Fruit fly (Drosophila melanogaster): ENCODE data around the gene dpr16.

dpr16 gene

dm6 chr3R:5112814-5113486 lies 37.8 kb upstream of the dpr16 start (continued):
- TF ChIP-seq Optix (GFP tag; IDR thresholded peaks at IDR 0.05): peak; percentile 98
- TF ChIP-seq CG14860 (GFP tag; IDR thresholded peaks at IDR 0.05; ENCODE audit: partially characterized antibody): no peak
- TF ChIP-seq CG7786 (GFP tag; optimal IDR thresholded peaks at IDR 0.05): peak; percentile 96
- TF ChIP-seq Ets97D (GFP tag; optimal IDR thresholded peaks at IDR 0.05): peak; percentile 85
- TF ChIP-seq btn (GFP tag; optimal IDR thresholded peaks at IDR 0.05): peak; percentile 98
- TF ChIP-seq odd (GFP tag; optimal IDR thresholded peaks at IDR 0.05): peak; percentile 91
- TF ChIP-seq sim (GFP tag; IDR thresholded peaks at IDR 0.05): peak; percentile 98
- no peak for TF ChIP-seq bbx (GFP tag; IDR thresholded peaks at IDR 0.05; ENCODE audit: partially characterized antibody)
- no peak for TF ChIP-seq gro (GFP tag; optimal IDR thresholded peaks at IDR 0.05)
- peak; percentile 80 for TF ChIP-seq MESR4 (GFP tag; optimal IDR thresholded peaks at IDR 0.05)
- no peak for TF ChIP-seq CG1832 (GFP tag; optimal IDR thresholded peaks at IDR 0.05)
- peak; percentile 98 for TF ChIP-seq Blimp-1 (GFP tag; optimal IDR thresholded peaks at IDR 0.05)
- TF ChIP-seq CG12769 (tag; optimal IDR thresholded peaks at IDR 0.05): peak; percentile 93
- TF ChIP-seq CG3407 (GFP tag; optimal IDR thresholded peaks at IDR 0.05): peak; percentile 98
- peak; percentile 95 for TF ChIP-seq ap (GFP tag; IDR thresholded peaks at IDR 0.05)
- TF ChIP-seq Bteb2 (GFP tag; optimal IDR thresholded peaks at IDR 0.05): peak; percentile 87
- TF ChIP-seq Dek (tag; optimal IDR thresholded peaks at IDR 0.05): peak; percentile 77
- peak; percentile 98 for TF ChIP-seq phol (tag; optimal IDR thresholded peaks at IDR 0.05)
- no peak for TF ChIP-seq Sin3A (optimal IDR thresholded peaks at IDR 0.05)
- TF ChIP-seq CG7357 (GFP tag; IDR thresholded peaks at IDR 0.05): peak; percentile 86
- peak; percentile 96 for TF ChIP-seq Dad (GFP tag; optimal IDR thresholded peaks at IDR 0.05)
- TF ChIP-seq CG17359 (tag; optimal IDR thresholded peaks at IDR 0.05): peak; percentile 98
- TF ChIP-seq nerfin-1 (tag; optimal IDR thresholded peaks at IDR 0.05): peak; percentile 95
- TF ChIP-seq Dfd (GFP tag; optimal IDR thresholded peaks at IDR 0.05): no peak
- peak; percentile 91 for TF ChIP-seq maf-S (GFP tag; optimal IDR thresholded peaks at IDR 0.05)
- peak; percentile 95 for TF ChIP-seq CG30403 (GFP tag; optimal IDR thresholded peaks at IDR 0.05)
- peak; percentile 98 for TF ChIP-seq CG6254 (GFP tag; optimal IDR thresholded peaks at IDR 0.05)
- TF ChIP-seq Abd-B (GFP tag; optimal IDR thresholded peaks at IDR 0.05): peak; percentile 96
- peak; percentile 99 for TF ChIP-seq fd96Cb (tag; optimal IDR thresholded peaks at IDR 0.05)
- peak; percentile 97 for TF ChIP-seq jing (GFP tag; optimal IDR thresholded peaks at IDR 0.05)
- peak; percentile 67 for TF ChIP-seq CTCF (GFP tag; optimal IDR thresholded peaks at IDR 0.05)
- TF ChIP-seq tx (GFP tag; optimal IDR thresholded peaks at IDR 0.05): peak; percentile 95
- peak; percentile 54; the same call in 1 of the 2 replicates for TF ChIP-seq slbo (GFP tag; IDR thresholded peaks at IDR 0.05)
- TF ChIP-seq Lim3 (GFP tag; IDR thresholded peaks at IDR 0.05): peak; percentile 91
- peak; percentile 46; the same call in 1 of the 2 replicates for TF ChIP-seq Rfx (GFP tag; IDR thresholded peaks at IDR 0.05)
- TF ChIP-seq CG8089 (GFP tag; optimal IDR thresholded peaks at IDR 0.05): peak; percentile 98
- peak; percentile 98 for TF ChIP-seq CG9609 (GFP tag; optimal IDR thresholded peaks at IDR 0.05)
- peak; percentile 99 for TF ChIP-seq CG2712 (tag; optimal IDR thresholded peaks at IDR 0.05)
- TF ChIP-seq nom (GFP tag; optimal IDR thresholded peaks at IDR 0.05): peak; percentile 91
- TF ChIP-seq tgo (GFP tag; IDR thresholded peaks at IDR 0.05): peak; percentile 85
- peak; percentile 93 for TF ChIP-seq bcd (GFP tag; optimal IDR thresholded peaks at IDR 0.05)
- peak; percentile 98 for TF ChIP-seq chm (GFP tag; IDR thresholded peaks at IDR 0.05)
- TF ChIP-seq Ets65A (GFP tag): peak; percentile 99
- TF ChIP-seq en (GFP tag; optimal IDR thresholded peaks at IDR 0.05): peak; percentile 97
- TF ChIP-seq Awh (GFP tag; IDR thresholded peaks at IDR 0.05): peak; percentile 97
- TF ChIP-seq sens-2 (GFP tag; IDR thresholded peaks at IDR 0.05): peak; percentile 97
- peak; percentile 56 for TF ChIP-seq D (optimal IDR thresholded peaks at IDR 0.05)
- TF ChIP-seq D (GFP tag; optimal IDR thresholded peaks at IDR 0.05): peak; percentile 100
- TF ChIP-seq CG5245 (GFP tag; optimal IDR thresholded peaks at IDR 0.05): peak; percentile 98
- TF ChIP-seq pnt (GFP tag; optimal IDR thresholded peaks at IDR 0.05): peak; percentile 98
- peak in 1 of 2 experiments; percentile 90 for TF ChIP-seq tll (GFP tag; optimal IDR thresholded peaks at IDR 0.05)

Data from whole organism, embryonic.